Fruit fly (Drosophila melanogaster): ENCODE results near the gene Ccdc56.

Ccdc56 gene

dm6 chr3L:11711059-11711628 is 2.4 kb downstream of the Ccdc56 start, which contains the start of gene crim (continued):
- no peak for TF ChIP-seq CG13424 (tag; optimal IDR thresholded peaks at IDR 0.05)
- TF ChIP-seq ranshi (GFP tag; IDR thresholded peaks at IDR 0.05), result no peak
- no peak for TF ChIP-seq mam (GFP tag; optimal IDR thresholded peaks at IDR 0.05)
- no peak for TF ChIP-seq grn (GFP tag; optimal IDR thresholded peaks at IDR 0.05)
- TF ChIP-seq crp (GFP tag; optimal IDR thresholded peaks at IDR 0.05), result no peak
- no peak for TF ChIP-seq CG7357 (GFP tag; IDR thresholded peaks at IDR 0.05)
- TF ChIP-seq CG3163 (GFP tag; optimal IDR thresholded peaks at IDR 0.05), result no peak
- no peak for TF ChIP-seq Ssrp (tag; optimal IDR thresholded peaks at IDR 0.05)
- TF ChIP-seq CG7987 (GFP tag; optimal IDR thresholded peaks at IDR 0.05), result no peak
- TF ChIP-seq sqz (GFP tag; optimal IDR thresholded peaks at IDR 0.05), result no peak
- no peak for TF ChIP-seq CG2712 (tag; optimal IDR thresholded peaks at IDR 0.05)
- TF ChIP-seq sob (GFP tag; IDR thresholded peaks at IDR 0.05), result no peak
- TF ChIP-seq NFAT (GFP tag; IDR thresholded peaks at IDR 0.05), result no peak
- 0 out of 2 replicates have a peak, but pooled peaks have one; percentile 18 for TF ChIP-seq vvl (GFP tag; IDR thresholded peaks at IDR 0.05)
- TF ChIP-seq Awh (GFP tag; IDR thresholded peaks at IDR 0.05), result 0 out of 2 replicates have a peak, but pooled peaks have one; percentile 38
- TF ChIP-seq knrl (GFP tag; IDR thresholded peaks at IDR 0.05; ENCODE audit: partially characterized antibody), result peak; percentile 40; the same call in 1 of the 3 replicates
- peak; percentile 95 for TF ChIP-seq Dp (GFP tag; optimal IDR thresholded peaks at IDR 0.05)
- no peak for TF ChIP-seq Usf (GFP tag; optimal IDR thresholded peaks at IDR 0.05)
- no peak for TF ChIP-seq CG15479 (GFP tag; optimal IDR thresholded peaks at IDR 0.05)
- TF ChIP-seq CG31388 (GFP tag; optimal IDR thresholded peaks at IDR 0.05), result no peak
- no peak for TF ChIP-seq dpn (GFP tag; optimal IDR thresholded peaks at IDR 0.05)
- TF ChIP-seq dysf (GFP tag; IDR thresholded peaks at IDR 0.05), result no peak
- no peak for TF ChIP-seq CG2889 (GFP tag; IDR thresholded peaks at IDR 0.05)
- TF ChIP-seq Asciz (GFP tag; optimal IDR thresholded peaks at IDR 0.05), result no peak
- no peak for TF ChIP-seq fu2 (GFP tag; optimal IDR thresholded peaks at IDR 0.05)
- TF ChIP-seq otp (GFP tag; IDR thresholded peaks at IDR 0.05), result no peak
- no peak for TF ChIP-seq p53 (GFP tag; optimal IDR thresholded peaks at IDR 0.05)
- TF ChIP-seq CG12391 (tag; optimal IDR thresholded peaks at IDR 0.05), result peak; percentile 11
- no peak for TF ChIP-seq CG12744 (GFP tag; optimal IDR thresholded peaks at IDR 0.05)
- no peak for TF ChIP-seq pho (GFP tag; optimal IDR thresholded peaks at IDR 0.05)
- TF ChIP-seq dmrt11E (tag; optimal IDR thresholded peaks at IDR 0.05), result no peak
- TF ChIP-seq lov (optimal IDR thresholded peaks at IDR 0.05), result no peak
- no peak for TF ChIP-seq lov (GFP tag; IDR thresholded peaks at IDR 0.05)
- no peak for TF ChIP-seq Deaf1 (tag; optimal IDR thresholded peaks at IDR 0.05)
- TF ChIP-seq CG1603 (tag; optimal IDR thresholded peaks at IDR 0.05), result peak; percentile 62
- no peak for TF ChIP-seq Hey (tag; optimal IDR thresholded peaks at IDR 0.05)
- no peak for TF ChIP-seq CG11695 (GFP tag; IDR thresholded peaks at IDR 0.05)
- TF ChIP-seq CG11504 (tag; optimal IDR thresholded peaks at IDR 0.05), result peak; percentile 73
- no peak for TF ChIP-seq CG10431 (GFP tag; optimal IDR thresholded peaks at IDR 0.05)
- no peak for TF ChIP-seq chn (GFP tag; optimal IDR thresholded peaks at IDR 0.05)
- TF ChIP-seq pan (optimal IDR thresholded peaks at IDR 0.05), result no peak
- no peak for TF ChIP-seq pan (GFP tag; optimal IDR thresholded peaks at IDR 0.05 in 1 of 2, IDR thresholded peaks at IDR 0.05 in 1 of 2)
- TF ChIP-seq grau (tag; optimal IDR thresholded peaks at IDR 0.05), result peak; percentile 2
- TF ChIP-seq maf-S (GFP tag; optimal IDR thresholded peaks at IDR 0.05), result no peak
- TF ChIP-seq CG13624 (GFP tag; optimal IDR thresholded peaks at IDR 0.05), result peak; percentile 30
- TF ChIP-seq ERR (GFP tag; optimal IDR thresholded peaks at IDR 0.05), result no peak
- TF ChIP-seq nmo (GFP tag; optimal IDR thresholded peaks at IDR 0.05), result peak; percentile 33
- no peak for TF ChIP-seq CG17568 (GFP tag; optimal IDR thresholded peaks at IDR 0.05)
- no peak for TF ChIP-seq slbo (GFP tag; IDR thresholded peaks at IDR 0.05)
- TF ChIP-seq Sin3A (optimal IDR thresholded peaks at IDR 0.05), result no peak
- TF ChIP-seq Adf1 (GFP tag; IDR thresholded peaks at IDR 0.05), result no peak
- TF ChIP-seq hbn (GFP tag; IDR thresholded peaks at IDR 0.05; ENCODE audit: partially characterized antibody), result no peak

All from whole organism, embryonic.